Worm (Caenorhabditis elegans) whole organism, L3 larva: Measurements from ENCODE around the gene abts-4.

Experiments used
- aly-2 ChIP-seq: fragments of 150-350 bp; optimal IDR thresholded peaks from 2 replicates; lab custom pipeline; 2014; ENCODE audit warnings: missing biosample characterization, missing genetic modification characterization
- ama-1 ChIP-seq: fragments of 150-350 bp; optimal IDR thresholded peaks from 2 replicates; lab custom pipeline; 2018
- elt-1 ChIP-seq: fragments of 150-350 bp; optimal IDR thresholded peaks from 2 replicates; lab custom pipeline; 2014; ENCODE audit warnings: missing biosample characterization, missing genetic modification characterization
- fkh-10 ChIP-seq: sonication (generic microtip); optimal IDR thresholded peaks from 2 replicates; lab custom pipeline; 2017; ENCODE audit warnings: missing biosample characterization, missing genetic modification reagents, missing genetic modification characterization
- fos-1 ChIP-seq: fragments of 150-350 bp; optimal IDR thresholded peaks from 2 replicates; lab custom pipeline; 2014; ENCODE audit warnings: missing biosample characterization, missing genetic modification characterization
- lin-39 ChIP-seq: fragments of 150-350 bp; optimal IDR thresholded peaks from 2 replicates; lab custom pipeline; 2018; ENCODE audit warnings: missing biosample characterization, missing genetic modification reagents, missing genetic modification characterization
- lsy-12 ChIP-seq: sonication (generic microtip); optimal IDR thresholded peaks from 2 replicates; lab custom pipeline; 2016; ENCODE audit warnings: mild to moderate bottlenecking, missing genetic modification characterization, missing compliant biosample characterization
- mdl-1 ChIP-seq: fragments of 150-350 bp; optimal IDR thresholded peaks from 2 replicates; lab custom pipeline; 2014; ENCODE audit warnings: missing biosample characterization, missing genetic modification characterization
- pha-4 ChIP-seq: fragments of 150-350 bp; optimal IDR thresholded peaks from 2 replicates; lab custom pipeline; 2014; ENCODE audit warnings: missing biosample characterization, missing genetic modification reagents, missing genetic modification characterization
- pqm-1 ChIP-seq: fragments of 150-350 bp; optimal IDR thresholded peaks from 2 replicates; lab custom pipeline; 2017; ENCODE audit warnings: missing biosample characterization, missing genetic modification characterization, inconsistent platforms
- skn-1 ChIP-seq: fragments of 150-350 bp; optimal IDR thresholded peaks from 2 replicates; lab custom pipeline; 2014; ENCODE audit warnings: missing biosample characterization, missing genetic modification characterization
- unc-39 ChIP-seq: sonication (generic microtip); optimal IDR thresholded peaks from 4 replicates; lab custom pipeline; 2017; ENCODE audit warnings: missing biosample characterization, missing genetic modification characterization

ce11 chrX:6702249-6702648, 59.3 kb downstream of the abts-4 start, which contains the start of gene acr-2:
- TF ChIP-seq ama-1 (lab: Kevin White, UChicago) (no peak), lsy-12 (tag; lab: Kevin White, UChicago) (no peak), mdl-1 (tag; lab: Kevin White, UChicago) (no peak), unc-39 (tag; lab: Kevin White, UChicago) (no peak), pqm-1 (tag; lab: Kevin White, UChicago) (no peak), pha-4 (tag; lab: Kevin White, UChicago) (no peak), aly-2 (tag; lab: Kevin White, UChicago) (no peak), skn-1 (tag; lab: Kevin White, UChicago) (no peak), elt-1 (tag; lab: Kevin White, UChicago) (no peak), fkh-10 (no peak), lin-39 (tag; lab: Kevin White, UChicago) (no peak), fos-1 (tag; lab: Kevin White, UChicago) (no peak)
